Worm (Caenorhabditis elegans) whole organism, young adult: ENCODE results near the gene him-18.

Source experiments
- B0035.1 ChIP-seq: sonication (generic microtip); optimal IDR thresholded peaks from 2 replicates; lab custom pipeline; 2016; ENCODE audit warnings: missing genetic modification characterization, mild to moderate bottlenecking, missing compliant biosample characterization, missing genotype, missing genetic modification reagents
- B0261.1 ChIP-seq: sonication (generic microtip); optimal IDR thresholded peaks from 2 replicates; lab custom pipeline; 2016; ENCODE audit warnings: mild to moderate bottlenecking, missing genetic modification characterization, moderate library complexity, missing compliant biosample characterization
- C06A6.2 ChIP-seq: fragments of 200-800 bp; sonication (Bioruptor generic); conservative IDR thresholded peaks from 2 replicates; pipeline ENCODE4 v1.3.6; 2022; ENCODE audit warnings: missing genetic modification characterization, missing compliant biosample characterization
- C17E4.6 ChIP-seq: fragments of 200-800 bp; sonication (Bioruptor generic); IDR thresholded peaks from 2 replicates; pipeline ENCODE4 v1.3.6; 2022; ENCODE audit warnings: missing genetic modification reagents, missing genetic modification characterization, missing compliant biosample characterization
- D2030.7 ChIP-seq: fragments of 200-800 bp; sonication (Bioruptor generic); IDR thresholded peaks from 2 replicates; pipeline ENCODE4 v1.3.6; 2022; ENCODE audit warnings: missing genetic modification reagents, missing genetic modification characterization, missing compliant biosample characterization
- F10E7.11 ChIP-seq: sonication (generic microtip); optimal IDR thresholded peaks from 2 replicates; lab custom pipeline; 2017; ENCODE audit warnings: mild to moderate bottlenecking, missing genetic modification characterization, moderate library complexity, missing compliant biosample characterization
- F23B12.7 ChIP-seq: sonication (generic microtip); optimal IDR thresholded peaks from 2 replicates; lab custom pipeline; 2017; ENCODE audit warnings: missing genetic modification characterization, mild to moderate bottlenecking, missing compliant biosample characterization, antibody characterized with exemption, moderate library complexity; ENCODE audit not compliant: insufficient read depth
- F49E8.2 ChIP-seq: sonication (generic microtip); optimal IDR thresholded peaks from 3 replicates; lab custom pipeline; 2017; ENCODE audit warnings: missing genetic modification characterization, mild to moderate bottlenecking, missing compliant biosample characterization, antibody characterized with exemption, moderate library complexity; ENCODE audit not compliant: insufficient read depth
- F52B5.7 ChIP-seq: sonication (generic microtip); optimal IDR thresholded peaks from 2 replicates; lab custom pipeline; 2016; ENCODE audit warnings: mild to moderate bottlenecking, missing genetic modification characterization, missing compliant biosample characterization
- F57C9.4 ChIP-seq: sonication (generic microtip); optimal IDR thresholded peaks from 2 replicates; lab custom pipeline; 2017; ENCODE audit warnings: mild to moderate bottlenecking, missing genetic modification characterization, missing compliant biosample characterization
- K12H6.12 ChIP-seq: fragments of 200-800 bp; sonication (Bioruptor generic); optimal IDR thresholded peaks from 2 replicates; lab custom pipeline; 2018; ENCODE audit warnings: mild to moderate bottlenecking, missing genetic modification characterization, missing compliant biosample characterization
- Y67H2A.10 ChIP-seq: fragments of 200-800 bp; sonication (Bioruptor generic); conservative IDR thresholded peaks from 2 replicates; pipeline ENCODE4 v1.3.6; 2022; ENCODE audit warnings: missing genetic modification reagents, missing genetic modification characterization, missing compliant biosample characterization
- Y79H2A.3 ChIP-seq: fragments of 200-800 bp; sonication (Bioruptor generic); conservative IDR thresholded peaks from 2 replicates; pipeline ENCODE4 v1.3.6; 2022; ENCODE audit warnings: missing genetic modification reagents, missing genetic modification characterization, missing compliant biosample characterization
- ZK185.1 ChIP-seq: sonication (generic microtip); optimal IDR thresholded peaks from 2 replicates; lab custom pipeline; 2016; ENCODE audit warnings: mild to moderate bottlenecking, missing genetic modification characterization, missing compliant biosample characterization; ENCODE audit not compliant: poor library complexity, severe bottlenecking
- akir-1 ChIP-seq: fragments of 200-800 bp; sonication (Bioruptor generic); optimal IDR thresholded peaks from 2 replicates; lab custom pipeline; 2018; ENCODE audit warnings: mild to moderate bottlenecking, missing genetic modification characterization, moderate library complexity, missing compliant biosample characterization
- aptf-3 ChIP-seq: fragments of 200-800 bp; sonication (Bioruptor generic); IDR thresholded peaks from 2 replicates; pipeline ENCODE4 v1.3.6; 2022; ENCODE audit warnings: missing genetic modification characterization, missing compliant biosample characterization
- attf-5 ChIP-seq: fragments of 200-800 bp; sonication (Bioruptor generic); optimal IDR thresholded peaks from 2 replicates; lab custom pipeline; 2018; ENCODE audit warnings: mild to moderate bottlenecking, missing genetic modification characterization, missing compliant biosample characterization
- attf-6 ChIP-seq: fragments of 200-800 bp; sonication (Bioruptor generic); IDR thresholded peaks from 2 replicates; pipeline ENCODE4 v1.3.6; 2022; ENCODE audit warnings: missing genetic modification reagents, missing genetic modification characterization, missing compliant biosample characterization
- ccch-3 ChIP-seq: fragments of 200-800 bp; sonication (Bioruptor generic); optimal IDR thresholded peaks from 2 replicates; lab custom pipeline; 2018; ENCODE audit warnings: mild to moderate bottlenecking, missing genetic modification characterization, missing compliant biosample characterization
- ceh-100 ChIP-seq: fragments of 200-800 bp; sonication (Bioruptor generic); IDR thresholded peaks from 2 replicates; pipeline ENCODE4 v1.3.6; 2022; ENCODE audit warnings: missing genetic modification reagents, missing genetic modification characterization, missing compliant biosample characterization
- ceh-79 ChIP-seq: sonication (generic microtip); optimal IDR thresholded peaks from 2 replicates; lab custom pipeline; 2017; ENCODE audit warnings: mild to moderate bottlenecking, missing genetic modification characterization, missing compliant biosample characterization
- ceh-91 ChIP-seq: fragments of 200-800 bp; sonication (Bioruptor generic); IDR thresholded peaks from 2 replicates; pipeline ENCODE4 v1.3.6; 2022; ENCODE audit warnings: missing genetic modification reagents, missing genetic modification characterization, missing compliant biosample characterization
- dpl-1 ChIP-seq: fragments of 150-350 bp; optimal IDR thresholded peaks from 2 replicates; lab custom pipeline; 2014; ENCODE audit warnings: missing biosample characterization, missing genetic modification reagents, missing genetic modification characterization
- egl-18 ChIP-seq: fragments of 200-800 bp; sonication (Bioruptor generic); IDR thresholded peaks from 2 replicates; pipeline ENCODE4 v1.3.6; 2022; ENCODE audit warnings: missing genetic modification reagents, missing genetic modification characterization, missing compliant biosample characterization
- egrh-3 ChIP-seq: fragments of 200-800 bp; sonication (Bioruptor generic); IDR thresholded peaks from 2 replicates; pipeline ENCODE4 v1.3.6; 2022; ENCODE audit warnings: missing genetic modification reagents, missing genetic modification characterization, missing compliant biosample characterization
- ekl-4 ChIP-seq: fragments of 200-800 bp; sonication (Bioruptor generic); IDR thresholded peaks from 2 replicates; pipeline ENCODE4 v1.3.6; 2022; ENCODE audit warnings: missing genetic modification reagents, missing genetic modification characterization, missing compliant biosample characterization
- him-1 ChIP-seq: sonication (generic microtip); optimal IDR thresholded peaks from 2 replicates; lab custom pipeline; 2016; ENCODE audit warnings: missing genotype, missing genetic modification reagents, missing genetic modification characterization, missing compliant biosample characterization
- hlh-12 ChIP-seq: sonication (generic microtip); optimal IDR thresholded peaks from 2 replicates; lab custom pipeline; 2016; ENCODE audit warnings: missing genetic modification characterization, missing compliant biosample characterization
- lin-35 ChIP-seq, 3 experiments: fragments of 150-350 bp in 2 of 3; sonication (generic microtip) in 1 of 3; optimal IDR thresholded peaks; 2 replicates each; lab custom pipeline; 2014 to 2018; ENCODE audit warnings: missing biosample characterization in 3 of 3, missing genetic modification characterization in 3 of 3, missing genetic modification reagents in 3 of 3
- lin-54 ChIP-seq: fragments of 200-800 bp; sonication (Bioruptor generic); optimal IDR thresholded peaks from 2 replicates; lab custom pipeline; 2018; ENCODE audit warnings: mild to moderate bottlenecking, missing genetic modification characterization, missing compliant biosample characterization
- lir-1 ChIP-seq: fragments of 200-800 bp; sonication (Bioruptor generic); conservative IDR thresholded peaks from 2 replicates; pipeline ENCODE4 v1.3.6; 2022; ENCODE audit warnings: missing genetic modification reagents, missing genetic modification characterization, missing compliant biosample characterization
- madf-10 ChIP-seq: sonication (generic microtip); optimal IDR thresholded peaks from 2 replicates; lab custom pipeline; 2016; ENCODE audit warnings: mild to moderate bottlenecking, missing genetic modification characterization, missing compliant biosample characterization
- mes-4 ChIP-seq: sonication (generic microtip); optimal IDR thresholded peaks from 2 replicates; lab custom pipeline; 2016; ENCODE audit warnings: missing genotype, missing genetic modification characterization, missing compliant biosample characterization
- mxl-1 ChIP-seq: sonication (generic microtip); optimal IDR thresholded peaks from 2 replicates; lab custom pipeline; 2016; ENCODE audit warnings: missing genetic modification characterization, missing compliant biosample characterization
- nfya-2 ChIP-seq: fragments of 200-800 bp; sonication (Bioruptor generic); IDR thresholded peaks from 2 replicates; pipeline ENCODE4 v1.3.6; 2022; ENCODE audit warnings: missing genetic modification reagents, missing genetic modification characterization, missing compliant biosample characterization
- snpc-1.1 ChIP-seq: sonication (generic microtip); optimal IDR thresholded peaks from 2 replicates; lab custom pipeline; 2017; ENCODE audit warnings: missing genetic modification characterization, mild to moderate bottlenecking, missing compliant biosample characterization, antibody characterized with exemption, moderate library complexity, missing genotype, missing genetic modification reagents; ENCODE audit not compliant: insufficient read depth
- snpc-3.4 ChIP-seq: sonication (generic microtip); optimal IDR thresholded peaks from 2 replicates; lab custom pipeline; 2017; ENCODE audit warnings: missing genetic modification characterization, mild to moderate bottlenecking, missing compliant biosample characterization, antibody characterized with exemption, moderate library complexity, missing genotype, missing genetic modification reagents
- snpc-4 ChIP-seq, 5 experiments: fragments of 150-350 bp in 1 of 5; sonication (generic microtip) in 4 of 5; optimal IDR thresholded peaks; 2 replicates each; lab custom pipeline; 2014 to 2018; ENCODE audit warnings: missing genetic modification characterization in 5 of 5, missing biosample characterization in 3 of 5, antibody characterized with exemption in 2 of 5, mild to moderate bottlenecking in 2 of 5, missing compliant biosample characterization in 2 of 5, missing genotype in 2 of 5, moderate library complexity in 2 of 5, missing genetic modification reagents in 1 of 5
- tbp1 ChIP-seq: fragments of 200-800 bp; sonication (Bioruptor generic); optimal IDR thresholded peaks from 2 replicates; lab custom pipeline; 2018; ENCODE audit warnings: mild to moderate bottlenecking, missing genetic modification characterization, missing compliant biosample characterization
- tbx-9 ChIP-seq: sonication (generic microtip); optimal IDR thresholded peaks from 2 replicates; lab custom pipeline; 2016; ENCODE audit warnings: borderline replicate concordance, missing genetic modification characterization, inconsistent platforms, missing compliant biosample characterization
- ztf-18 ChIP-seq: sonication (generic microtip); optimal IDR thresholded peaks from 2 replicates; lab custom pipeline; 2016; ENCODE audit warnings: missing genotype, mild to moderate bottlenecking, missing genetic modification characterization, missing compliant biosample characterization
- ztf-22 ChIP-seq: fragments of 200-800 bp; sonication (Bioruptor generic); optimal IDR thresholded peaks from 2 replicates; lab custom pipeline; 2018; ENCODE audit warnings: mild to moderate bottlenecking, missing genetic modification characterization, moderate library complexity, missing compliant biosample characterization
- ztf-25 ChIP-seq: fragments of 200-800 bp; sonication (Bioruptor generic); IDR thresholded peaks from 2 replicates; pipeline ENCODE4 v1.3.6; 2022; ENCODE audit warnings: missing genetic modification reagents, missing genetic modification characterization, missing compliant biosample characterization
- ztf-28 ChIP-seq: fragments of 200-800 bp; sonication (Bioruptor generic); IDR thresholded peaks from 2 replicates; pipeline ENCODE4 v1.3.6; 2022; ENCODE audit warnings: missing genetic modification reagents, missing genetic modification characterization, missing compliant biosample characterization
- ztf-6 ChIP-seq: fragments of 200-800 bp; sonication (Bioruptor generic); IDR thresholded peaks from 2 replicates; pipeline ENCODE4 v1.3.6; 2022; ENCODE audit warnings: missing genetic modification reagents, missing genetic modification characterization, missing compliant biosample characterization

him-18 gene

DNA sequence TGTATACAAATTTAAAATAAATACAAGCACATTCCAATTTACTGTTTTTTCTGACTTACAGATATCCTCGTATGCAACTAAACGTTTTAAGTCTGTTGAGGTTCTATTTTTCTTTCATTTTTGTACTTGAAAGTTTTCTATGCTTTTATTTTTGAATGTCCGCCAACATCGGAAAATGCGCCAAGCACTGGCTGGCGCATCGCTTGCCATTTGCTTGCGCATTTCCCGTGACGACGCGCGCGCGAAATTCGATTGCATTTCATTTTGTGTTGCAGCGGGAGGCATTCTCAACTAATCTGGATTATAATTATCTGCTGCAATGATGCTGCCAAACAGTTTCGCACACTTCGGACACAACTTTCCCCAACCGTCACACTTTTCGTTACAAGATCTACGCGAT lies 42.0 kb upstream of the him-18 start, which contains the start of gene fbxl-2 (continued):
- TF ChIP-seq akir-1 (GFP tag; lab: Kevin White, UChicago) (peak; percentile 16), snpc-3.4 (peak; percentile 88), attf-6 (GFP tag; lab: Robert Waterston, UW) (peak; percentile 67; the same call in 1 of the 2 replicates), mxl-1 (tag; lab: Kevin White, UChicago) (no peak), nfya-2 (0 out of 2 replicates have a peak, but pooled peaks have one; percentile 65), F23B12.7 (tag; lab: Kevin White, UChicago) (peak; percentile 83), B0261.1 (tag; lab: Kevin White, UChicago) (peak; percentile 21), him-1 (tag; lab: Kevin White, UChicago) (peak; percentile 10), hlh-12 (tag; lab: Kevin White, UChicago) (no peak), K12H6.12 (tag; lab: Kevin White, UChicago) (peak; percentile 85), F52B5.7 (tag; lab: Kevin White, UChicago) (peak; percentile 59), aptf-3 (GFP tag; lab: Robert Waterston, UW) (0 out of 2 replicates have a peak, but pooled peaks have one; percentile 49), F57C9.4 (tag; lab: Kevin White, UChicago) (no peak), madf-10 (tag; lab: Kevin White, UChicago) (peak; percentile 65), tbx-9 (no peak)

DNA sequence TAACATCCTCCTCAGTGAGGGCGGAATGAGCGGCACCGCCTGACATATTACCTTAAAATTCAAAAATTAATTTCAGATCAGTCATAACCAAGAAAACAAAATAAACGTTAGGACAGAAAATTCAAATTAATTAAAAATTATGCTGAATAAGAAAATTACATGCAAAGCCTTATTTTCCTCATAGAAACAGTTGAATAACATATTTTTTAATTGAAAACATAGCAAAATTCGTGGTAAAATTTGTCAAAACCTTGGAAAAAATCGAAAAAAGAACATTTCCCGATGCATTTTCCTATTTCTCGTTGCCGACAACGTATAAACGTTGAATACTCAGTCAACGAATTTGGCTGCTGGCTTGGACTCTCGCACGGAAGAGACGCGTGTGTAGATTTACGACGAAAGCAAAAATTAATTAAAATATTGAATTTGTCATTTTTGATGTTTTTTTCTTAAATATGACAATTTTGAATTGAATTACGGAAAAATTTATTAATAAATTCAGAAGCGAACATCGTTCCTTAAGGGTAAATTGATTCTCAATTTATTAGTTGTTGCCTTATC lies 39.1 kb upstream of the him-18 start, which contains the start of the genes rps-0 and rbg-3:
Gene rps-0 (minus strand): TSS at position 51 of the 561 bp plus-strand sequence.
Gene rbg-3 (plus strand): TSS at position 424 of the 561 bp plus-strand sequence.
- TF ChIP-seq Y67H2A.10 (GFP tag; lab: Robert Waterston, UW) (peak; percentile 57; the same call in 1 of the 2 replicates), ztf-6 (GFP tag; lab: Robert Waterston, UW) (no peak), dpl-1 (peak; percentile 75), F49E8.2 (tag; lab: Kevin White, UChicago) (peak; percentile 74), mes-4 (tag; lab: Kevin White, UChicago) (no peak), egl-18 (GFP tag; lab: Robert Waterston, UW) (no peak), ceh-100 (GFP tag; lab: Robert Waterston, UW) (peak; percentile 27; the same call in 1 of the 2 replicates), mxl-1 (tag; lab: Kevin White, UChicago) (no peak), D2030.7 (GFP tag; lab: Robert Waterston, UW) (peak; percentile 79), C17E4.6 (GFP tag; lab: Robert Waterston, UW) (peak; percentile 46; the same call in 1 of the 2 replicates), ceh-91 (peak; percentile 81), ztf-25 (GFP tag; lab: Robert Waterston, UW) (no peak), tbp1 (peak; percentile 64), lin-54 (GFP tag; lab: Kevin White, UChicago) (peak; percentile 89), B0035.1 (tag; lab: Kevin White, UChicago) (no peak), ztf-18 (tag; lab: Kevin White, UChicago) (peak; percentile 90), C06A6.2 (GFP tag; lab: Robert Waterston, UW) (no peak; the same call in 1 of the 2 replicates), attf-5 (GFP tag; lab: Kevin White, UChicago) (peak; percentile 93), ccch-3 (GFP tag; lab: Kevin White, UChicago) (no peak), Y79H2A.3 (GFP tag; lab: Robert Waterston, UW) (no peak), ceh-79 (tag; lab: Kevin White, UChicago) (no peak), akir-1 (GFP tag; lab: Kevin White, UChicago) (no peak), ZK185.1 (peak; percentile 86), ekl-4 (GFP tag; lab: Robert Waterston, UW) (peak; percentile 41), snpc-1.1 (peak; percentile 13), snpc-4 (GFP tag; optimal IDR thresholded peaks at IDR 0.05; lab: Kevin White, UChicago) (no peak), snpc-4 (tag; optimal IDR thresholded peaks at IDR 0.05; lab: Kevin White, UChicago) (peak in 3 of 4 experiments; percentile 53 to 74 (median 61)), ztf-28 (GFP tag; lab: Robert Waterston, UW) (0 out of 2 replicates have a peak, but pooled peaks have one; percentile 30), egrh-3 (no peak), ztf-22 (no peak), lin-35 (GFP tag; optimal IDR thresholded peaks at IDR 0.05; lab: Kevin White, UChicago) (peak in 2 of 3 experiments; percentile 64 to 92), lir-1 (GFP tag; lab: Robert Waterston, UW) (0 out of 2 replicates have a peak, but pooled peaks have one; percentile 22), F10E7.11 (tag; lab: Kevin White, UChicago) (no peak)
